Worm (Caenorhabditis elegans): ENCODE results near the gene Y60C6A.3.

The Y60C6A.3 gene

DNA sequence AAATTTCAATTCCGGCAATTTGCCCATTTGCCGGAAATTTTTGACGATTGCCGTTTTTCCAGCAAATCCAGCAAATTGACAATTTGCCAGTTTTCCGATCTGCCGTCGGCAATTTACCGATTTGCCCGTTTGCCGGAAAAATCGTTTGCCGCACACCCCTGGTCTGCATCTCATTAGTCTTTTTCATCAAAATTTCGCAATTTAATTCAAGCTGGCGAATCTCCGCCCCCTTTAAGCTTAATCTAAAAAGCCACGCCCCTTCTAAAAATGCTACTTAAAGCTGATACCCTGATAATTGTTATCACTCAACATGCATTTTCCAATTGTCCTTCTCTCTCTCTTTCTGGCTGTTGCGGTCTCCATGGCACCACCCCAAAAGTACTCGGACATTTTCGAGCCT, 2.3 kb upstream of the Y60C6A.3 start, which contains the start of gene Y60C6A.1:
TSS of gene Y60C6A.1 (plus strand) at position 301 of the 400 bp plus-strand sequence.
- TF ChIP-seq nhr-11 (tag; optimal IDR thresholded peaks at IDR 0.05), result no peak
- no peak for TF ChIP-seq unc-55 (GFP tag; optimal IDR thresholded peaks at IDR 0.05)
- no peak for TF ChIP-seq T23F11.4 (GFP tag; optimal IDR thresholded peaks at IDR 0.05)
- TF ChIP-seq pat-9 (tag; optimal IDR thresholded peaks at IDR 0.05), result no peak
- TF ChIP-seq ets-4 (tag; optimal IDR thresholded peaks at IDR 0.05), result no peak
- no peak for TF ChIP-seq elt-2 (tag; optimal IDR thresholded peaks at IDR 0.05)
- no peak for TF ChIP-seq F13H6.1 (tag; optimal IDR thresholded peaks at IDR 0.05)
- TF ChIP-seq pag-3 (tag; optimal IDR thresholded peaks at IDR 0.05; ENCODE audit: borderline replicate concordance), result no peak
- no peak for TF ChIP-seq ceh-31 (tag; optimal IDR thresholded peaks at IDR 0.05)
- no peak for TF ChIP-seq tbx-2 (tag; optimal IDR thresholded peaks at IDR 0.05)
- no peak for TF ChIP-seq hlh-8 (tag; optimal IDR thresholded peaks at IDR 0.05)
- TF ChIP-seq pqm-1 (tag; optimal IDR thresholded peaks at IDR 0.05), result no peak
- no peak for TF ChIP-seq unc-3 (GFP tag; conservative IDR thresholded peaks at IDR 0.05)
- no peak for TF ChIP-seq unc-3 (tag; optimal IDR thresholded peaks at IDR 0.05)
- TF ChIP-seq elt-4 (tag; optimal IDR thresholded peaks at IDR 0.05), result no peak
- TF ChIP-seq pha-2 (tag; optimal IDR thresholded peaks at IDR 0.05), result no peak
- no peak for TF ChIP-seq ttx-3 (tag; optimal IDR thresholded peaks at IDR 0.05)
- no peak for TF ChIP-seq Y22D7AL.16 (tag; optimal IDR thresholded peaks at IDR 0.05)
- no peak for TF ChIP-seq ceh-30 (tag; optimal IDR thresholded peaks at IDR 0.05)
- TF ChIP-seq nfya-1 (tag; optimal IDR thresholded peaks at IDR 0.05), result no peak

ce11 chrV:4787166-4787565, 1.6 kb downstream of the Y60C6A.3 start, which contains the start of gene R02F11.9:
TSS of gene R02F11.9 (plus strand) at chrV:4787466.
- TF ChIP-seq ets-4 (tag; optimal IDR thresholded peaks at IDR 0.05) (no peak), nhr-232 (tag; optimal IDR thresholded peaks at IDR 0.05) (no peak), ref-2 (tag; optimal IDR thresholded peaks at IDR 0.05) (no peak), hlh-8 (tag; optimal IDR thresholded peaks at IDR 0.05) (no peak), hlh-6 (tag; optimal IDR thresholded peaks at IDR 0.05) (no peak), ceh-48 (tag; optimal IDR thresholded peaks at IDR 0.05) (no peak), fax-1 (tag; optimal IDR thresholded peaks at IDR 0.05) (no peak), eyg-1 (tag; optimal IDR thresholded peaks at IDR 0.05) (no peak), C38D4.7 (GFP tag; optimal IDR thresholded peaks at IDR 0.05) (no peak), pag-3 (tag; optimal IDR thresholded peaks at IDR 0.05; ENCODE audit: borderline replicate concordance) (no peak), ama-1 (optimal IDR thresholded peaks at IDR 0.05) (no peak), pqm-1 (tag; optimal IDR thresholded peaks at IDR 0.05) (no peak), pat-9 (tag; optimal IDR thresholded peaks at IDR 0.05) (no peak), elt-4 (tag; optimal IDR thresholded peaks at IDR 0.05) (no peak), odd-2 (tag; optimal IDR thresholded peaks at IDR 0.05) (no peak), dmd-4 (tag; optimal IDR thresholded peaks at IDR 0.05; ENCODE audit: borderline replicate concordance) (no peak)

DNA sequence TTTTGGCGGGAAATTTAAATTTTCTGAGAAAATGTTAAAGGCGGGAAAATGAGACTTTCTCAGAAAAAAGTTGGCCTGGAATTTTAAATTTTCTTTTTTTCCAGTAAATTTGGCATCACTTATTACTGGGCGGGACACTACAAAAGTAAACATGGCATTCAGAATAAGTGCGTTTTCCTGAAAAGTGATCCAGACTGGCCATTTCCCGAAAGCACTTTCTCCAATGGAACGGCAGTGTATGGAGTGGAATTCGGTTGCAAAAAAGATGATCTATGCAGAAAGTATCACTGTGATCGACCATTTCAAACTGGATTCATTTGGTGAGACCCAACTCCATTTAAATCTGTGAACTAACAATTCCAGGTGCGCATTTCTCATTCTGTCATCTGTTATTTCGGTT, 2.2 kb downstream of the Y60C6A.3 start:
- TF ChIP-seq K02D7.2 (tag; optimal IDR thresholded peaks at IDR 0.05), result no peak
- TF ChIP-seq nhr-11 (tag; optimal IDR thresholded peaks at IDR 0.05), result no peak
- TF ChIP-seq dve-1 (tag; optimal IDR thresholded peaks at IDR 0.05), result no peak
- no peak for TF ChIP-seq K09A11.1 (tag; optimal IDR thresholded peaks at IDR 0.05; ENCODE audit: insufficient read depth)
- TF ChIP-seq nfya-1 (tag; optimal IDR thresholded peaks at IDR 0.05), result no peak
- TF ChIP-seq ttx-3 (tag; optimal IDR thresholded peaks at IDR 0.05), result no peak
- no peak for TF ChIP-seq ceh-6 (GFP tag; optimal IDR thresholded peaks at IDR 0.05)
- TF ChIP-seq fkh-6 (tag; optimal IDR thresholded peaks at IDR 0.05), result no peak
- TF ChIP-seq ceh-34 (tag; optimal IDR thresholded peaks at IDR 0.05), result no peak
- TF ChIP-seq ceh-22 (tag; optimal IDR thresholded peaks at IDR 0.05), result no peak
- TF ChIP-seq madf-2 (tag; optimal IDR thresholded peaks at IDR 0.05), result no peak
- TF ChIP-seq eyg-1 (tag; optimal IDR thresholded peaks at IDR 0.05), result no peak
- no peak for TF ChIP-seq hlh-13 (GFP tag; optimal IDR thresholded peaks at IDR 0.05)
- no peak for TF ChIP-seq sdc-2 (tag; optimal IDR thresholded peaks at IDR 0.05)
